Worm (Caenorhabditis elegans) whole organism, L4 larva: ENCODE measurements around the gene nhr-19.

ENCODE experiments used
- F10B5.3 ChIP-seq: sonication (generic microtip); optimal IDR thresholded peaks from 2 replicates; lab custom pipeline; 2016; ENCODE audit warnings: mild to moderate bottlenecking, missing genetic modification characterization, missing compliant biosample characterization
- F44E2.7 ChIP-seq: fragments of 200-800 bp; sonication (Bioruptor generic); IDR thresholded peaks from 2 replicates; pipeline ENCODE4 v2.1.2; 2022; ENCODE audit warnings: missing genetic modification characterization, missing compliant biosample characterization
- F49E8.2 ChIP-seq: sonication (generic microtip); optimal IDR thresholded peaks from 2 replicates; lab custom pipeline; 2016; ENCODE audit warnings: missing compliant biosample characterization, mild to moderate bottlenecking, missing genetic modification characterization, borderline replicate concordance
- R02D3.7 ChIP-seq: fragments of 150-350 bp; sonication (generic microtip); optimal IDR thresholded peaks from 3 replicates; lab custom pipeline; 2014; ENCODE audit warnings: missing biosample characterization, missing genetic modification characterization
- Y48G9A.11 ChIP-seq: fragments of 200-800 bp; sonication (Bioruptor generic); IDR thresholded peaks from 2 replicates; pipeline ENCODE4 v1.3.6; 2022; ENCODE audit warnings: missing genetic modification reagents, missing genetic modification characterization, missing compliant biosample characterization
- Y75B8A.6 ChIP-seq: fragments of 200-800 bp; sonication (Bioruptor generic); IDR thresholded peaks from 2 replicates; pipeline ENCODE4 v1.3.6; 2022; ENCODE audit warnings: missing genetic modification reagents, missing genetic modification characterization, missing compliant biosample characterization
- aha-1 ChIP-seq: fragments of 150-350 bp; peaks from one replicate; lab custom pipeline; 2014; ENCODE audit warnings: missing biosample characterization, missing genetic modification characterization
- ama-1 ChIP-seq: fragments of 150-350 bp; optimal IDR thresholded peaks from 2 replicates; lab custom pipeline; 2014; ENCODE audit warnings: inconsistent platforms, mixed read lengths
- arid-1 ChIP-seq: fragments of 200-800 bp; sonication (Bioruptor generic); conservative IDR thresholded peaks from 2 replicates; pipeline ENCODE4 v1.3.6; 2022; ENCODE audit warnings: missing genetic modification reagents, missing genetic modification characterization, missing compliant biosample characterization
- attf-4 ChIP-seq: sonication (generic microtip); optimal IDR thresholded peaks from 3 replicates; lab custom pipeline; 2017; ENCODE audit warnings: missing biosample characterization, missing genetic modification characterization
- ceh-44 ChIP-seq: fragments of 200-800 bp; sonication (Bioruptor generic); IDR thresholded peaks from 2 replicates; pipeline ENCODE4 v1.3.6; 2022; ENCODE audit warnings: missing genetic modification reagents, missing genetic modification characterization, missing compliant biosample characterization
- dmd-6 ChIP-seq: fragments of 200-800 bp; sonication (Bioruptor generic); IDR thresholded peaks from 2 replicates; pipeline ENCODE4 v1.3.6; 2022; ENCODE audit warnings: missing genetic modification reagents, missing genetic modification characterization, missing compliant biosample characterization
- dmd-9 ChIP-seq: fragments of 200-800 bp; sonication (Bioruptor generic); IDR thresholded peaks from 2 replicates; pipeline ENCODE4 v1.3.6; 2022; ENCODE audit warnings: missing genetic modification reagents, missing genetic modification characterization, missing compliant biosample characterization
- dpl-1 ChIP-seq: fragments of 150-350 bp; optimal IDR thresholded peaks from 2 replicates; lab custom pipeline; 2014; ENCODE audit warnings: missing biosample characterization, missing genetic modification reagents, missing genetic modification characterization
- duxl-1 ChIP-seq: sonication (generic microtip); optimal IDR thresholded peaks from 2 replicates; lab custom pipeline; 2016; ENCODE audit warnings: mild to moderate bottlenecking, missing genetic modification characterization, moderate library complexity, missing compliant biosample characterization; ENCODE audit not compliant: poor library complexity
- egl-43 ChIP-seq: fragments of 200-800 bp; sonication (Bioruptor generic); IDR thresholded peaks from 2 replicates; pipeline ENCODE4 v1.3.6; 2022; ENCODE audit warnings: missing genetic modification reagents, missing genetic modification characterization, missing compliant biosample characterization
- fkh-10 ChIP-seq: fragments of 150-350 bp; optimal IDR thresholded peaks from 2 replicates; lab custom pipeline; 2014; ENCODE audit warnings: missing biosample characterization, missing genetic modification reagents, missing genetic modification characterization
- fos-1 ChIP-seq: fragments of 150-350 bp; optimal IDR thresholded peaks from 2 replicates; lab custom pipeline; 2014; ENCODE audit warnings: missing biosample characterization, missing genetic modification characterization
- gei-8 ChIP-seq: fragments of 200-800 bp; sonication (Bioruptor generic); optimal IDR thresholded peaks from 2 replicates; lab custom pipeline; 2018; ENCODE audit warnings: mild to moderate bottlenecking, missing genetic modification characterization, missing compliant biosample characterization
- hif-1 ChIP-seq, 2 experiments: sonication (generic microtip); optimal IDR thresholded peaks; 2 replicates each; lab custom pipeline; 2016 to 2017; ENCODE audit warnings: missing compliant biosample characterization in 2 of 2, missing genetic modification characterization in 2 of 2, missing genetic modification reagents in 2 of 2, missing genotype in 2 of 2, mild to moderate bottlenecking in 1 of 2
- jun-1 ChIP-seq: fragments of 150-350 bp; optimal IDR thresholded peaks from 2 replicates; lab custom pipeline; 2014; ENCODE audit warnings: missing biosample characterization, missing genetic modification reagents, missing genetic modification characterization
- lim-7 ChIP-seq: fragments of 200-800 bp; sonication (Bioruptor generic); IDR thresholded peaks from 2 replicates; pipeline ENCODE4 v1.3.6; 2022; ENCODE audit warnings: missing genetic modification characterization, missing compliant biosample characterization
- lin-1 ChIP-seq: fragments of 200-800 bp; sonication (Bioruptor generic); IDR thresholded peaks from 2 replicates; pipeline ENCODE4 v1.3.6; 2022; ENCODE audit warnings: missing genetic modification reagents, missing genetic modification characterization, missing compliant biosample characterization
- lin-15B ChIP-seq: fragments of 150-350 bp; sonication (generic microtip); optimal IDR thresholded peaks from 3 replicates; lab custom pipeline; 2014; ENCODE audit warnings: missing biosample characterization, missing genetic modification characterization
- lin-38 ChIP-seq: fragments of 200-800 bp; sonication (Bioruptor generic); IDR thresholded peaks from 2 replicates; pipeline ENCODE4 v1.3.6; 2022; ENCODE audit warnings: missing genetic modification reagents, missing genetic modification characterization, missing compliant biosample characterization
- madf-9 ChIP-seq: fragments of 200-800 bp; sonication (Bioruptor generic); conservative IDR thresholded peaks from 2 replicates; pipeline ENCODE4 v1.3.6; 2022; ENCODE audit warnings: missing genetic modification reagents, missing genetic modification characterization, missing compliant biosample characterization
- mdt-29 ChIP-seq: fragments of 200-800 bp; sonication (Bioruptor generic); IDR thresholded peaks from 2 replicates; pipeline ENCODE4 v1.3.6; 2022; ENCODE audit warnings: missing genetic modification reagents, missing genetic modification characterization, missing compliant biosample characterization
- mep-1 ChIP-seq: fragments of 150-350 bp; sonication (generic microtip); optimal IDR thresholded peaks from 3 replicates; lab custom pipeline; 2014; ENCODE audit warnings: missing biosample characterization, missing genetic modification characterization
- mes-2 ChIP-seq: sonication (generic microtip); optimal IDR thresholded peaks from 2 replicates; lab custom pipeline; 2016; ENCODE audit warnings: missing genotype, mild to moderate bottlenecking, missing genetic modification characterization, missing compliant biosample characterization; ENCODE audit not compliant: poor library complexity, severe bottlenecking
- nhr-10 ChIP-seq: fragments of 150-350 bp; optimal IDR thresholded peaks from 2 replicates; lab custom pipeline; 2014; ENCODE audit warnings: missing biosample characterization, missing genetic modification characterization
- nhr-11 ChIP-seq: fragments of 150-350 bp; optimal IDR thresholded peaks from 2 replicates; lab custom pipeline; 2014; ENCODE audit warnings: missing biosample characterization, missing genetic modification characterization
- nhr-25 ChIP-seq: sonication (generic microtip); optimal IDR thresholded peaks from 2 replicates; lab custom pipeline; 2017; ENCODE audit warnings: missing genetic modification characterization, mild to moderate bottlenecking, missing compliant biosample characterization, antibody characterized with exemption, moderate library complexity, borderline replicate concordance; ENCODE audit not compliant: insufficient read depth
- nhr-28 ChIP-seq: fragments of 150-350 bp; optimal IDR thresholded peaks from 2 replicates; lab custom pipeline; 2014; ENCODE audit warnings: missing biosample characterization, missing genetic modification characterization
- nhr-42 ChIP-seq: fragments of 200-800 bp; sonication (Bioruptor generic); IDR thresholded peaks from 2 replicates; pipeline ENCODE4 v1.3.6; 2022; ENCODE audit warnings: missing genetic modification characterization, missing compliant biosample characterization
- nhr-6 ChIP-seq: fragments of 150-350 bp; optimal IDR thresholded peaks from 2 replicates; lab custom pipeline; 2014; ENCODE audit warnings: missing biosample characterization, missing genetic modification characterization
- pha-4 ChIP-seq, 2 experiments: fragments of 150-350 bp in 1 of 2; fragments of 200-800 bp in 1 of 2; sonication (Bioruptor generic) in 1 of 2; IDR thresholded peaks in 1 of 2; optimal IDR thresholded peaks in 1 of 2; 2 replicates each; pipeline versions ENCODE4 v1.3.6 to Lab custom; 2014 to 2022; ENCODE audit warnings: missing genetic modification characterization in 2 of 2, missing genetic modification reagents in 2 of 2, missing biosample characterization in 1 of 2, missing compliant biosample characterization in 1 of 2
- pqm-1 ChIP-seq: sonication (generic microtip); optimal IDR thresholded peaks from 2 replicates; lab custom pipeline; 2017; ENCODE audit warnings: missing biosample characterization, missing genetic modification characterization
- rbr-2 ChIP-seq: sonication (generic microtip); optimal IDR thresholded peaks from 2 replicates; lab custom pipeline; 2016; ENCODE audit warnings: missing genotype, missing genetic modification characterization, missing compliant biosample characterization
- sdz-12 ChIP-seq: fragments of 200-800 bp; sonication (Bioruptor generic); optimal IDR thresholded peaks from 2 replicates; lab custom pipeline; 2018; ENCODE audit warnings: mild to moderate bottlenecking, missing genetic modification characterization, missing compliant biosample characterization
- set-16 ChIP-seq: fragments of 200-800 bp; sonication (Bioruptor generic); IDR thresholded peaks from 2 replicates; pipeline ENCODE4 v1.3.6; 2022; ENCODE audit warnings: missing genetic modification reagents, missing genetic modification characterization, missing compliant biosample characterization
- unc-62 ChIP-seq, 3 experiments: fragments of 150-350 bp in 1 of 3; sonication (generic microtip); optimal IDR thresholded peaks in 2 of 3; peaks in 1 of 3; 1 replicate in 1 of 3; 2 replicates in 2 of 3; lab custom pipeline; 2014 to 2017; ENCODE audit warnings: missing biosample characterization in 3 of 3, missing genetic modification characterization in 3 of 3, missing genetic modification reagents in 3 of 3, missing genotype in 1 of 3
- zfp-2 ChIP-seq: sonication (generic microtip); optimal IDR thresholded peaks from 2 replicates; lab custom pipeline; 2016; ENCODE audit warnings: mild to moderate bottlenecking, missing genetic modification characterization, missing compliant biosample characterization
- zfp-3 ChIP-seq: fragments of 200-800 bp; sonication (Bioruptor generic); conservative IDR thresholded peaks from 2 replicates; pipeline ENCODE4 v1.3.6; 2022; ENCODE audit warnings: missing genetic modification reagents, missing genetic modification characterization, missing compliant biosample characterization

nhr-19 gene

ce11 chrII:9618759-9619158 is 13.4 kb upstream of the nhr-19 start:
- TF ChIP-seq lim-7 (peak; percentile 31; the same call in 1 of the 2 replicates), Y75B8A.6 (GFP tag; lab: Robert Waterston, UW) (0 out of 2 replicates have a peak, but pooled peaks have one; percentile 32), nhr-28 (tag; lab: Kevin White, UChicago) (no peak)

ce11 chrII:9617902-9618245 is 12.5 kb upstream of the nhr-19 start:
- TF ChIP-seq aha-1 (tag; lab: Kevin White, UChicago) (peak; percentile 76), ceh-44 (GFP tag; lab: Robert Waterston, UW) (0 out of 2 replicates have a peak, but pooled peaks have one; percentile 7), rbr-2 (tag; lab: Kevin White, UChicago) (no peak), lin-38 (GFP tag; lab: Robert Waterston, UW) (no peak), attf-4 (tag; lab: Kevin White, UChicago) (no peak), nhr-6 (tag; lab: Kevin White, UChicago) (no peak), F49E8.2 (no peak), lin-1 (no peak), nhr-10 (tag; lab: Kevin White, UChicago) (no peak), lin-15B (tag; lab: Kevin White, UChicago) (peak; percentile 12), mes-2 (no peak), fos-1 (tag; lab: Kevin White, UChicago) (peak; percentile 27), dmd-9 (GFP tag; lab: Robert Waterston, UW) (no peak), hif-1 (tag; optimal IDR thresholded peaks at IDR 0.05; lab: Kevin White, UChicago) (no peak), pqm-1 (no peak), jun-1 (no peak), mdt-29 (GFP tag; lab: Robert Waterston, UW) (no peak), dmd-6 (GFP tag; lab: Robert Waterston, UW) (peak; percentile 19; the same call in 1 of the 2 replicates), duxl-1 (tag; lab: Kevin White, UChicago) (peak; percentile 10), zfp-2 (no peak)

- peak; percentile 42 for TF ChIP-seq pha-4 (GFP tag; IDR thresholded peaks at IDR 0.05; lab: Robert Waterston, UW)
- TF ChIP-seq pha-4 (tag; optimal IDR thresholded peaks at IDR 0.05; lab: Kevin White, UChicago) = no peak
- TF ChIP-seq zfp-3 = peak; percentile 80
- no peak for TF ChIP-seq nhr-11 (tag; lab: Kevin White, UChicago)
- TF ChIP-seq hif-1 (tag; optimal IDR thresholded peaks at IDR 0.05; lab: Kevin White, UChicago) = peak in 1 of 2 experiments; percentile 18
- TF ChIP-seq rbr-2 (tag; lab: Kevin White, UChicago) = no peak
- peak; percentile 31 for TF ChIP-seq mep-1 (tag; lab: Kevin White, UChicago)
- no peak for TF ChIP-seq dpl-1
- TF ChIP-seq nhr-25 = peak; percentile 20
- TF ChIP-seq aha-1 (tag; lab: Kevin White, UChicago) = peak; percentile 75
- peak; percentile 18 for TF ChIP-seq sdz-12 (GFP tag; lab: Kevin White, UChicago)
- TF ChIP-seq ama-1 (lab: Kevin White, UChicago) = peak; percentile 47
- 0 out of 2 replicates have a peak, but pooled peaks have one; percentile 33 for TF ChIP-seq lin-38 (GFP tag; lab: Robert Waterston, UW)
- 0 out of 2 replicates have a peak, but pooled peaks have one; percentile 4 for TF ChIP-seq madf-9 (GFP tag; lab: Robert Waterston, UW)
- no peak for TF ChIP-seq gei-8 (GFP tag; lab: Kevin White, UChicago)
- 0 out of 2 replicates have a peak, but pooled peaks have one; percentile 27 for TF ChIP-seq Y48G9A.11 (GFP tag; lab: Robert Waterston, UW)
- TF ChIP-seq nhr-28 (tag; lab: Kevin White, UChicago) = no peak
- TF ChIP-seq F10B5.3 (tag; lab: Kevin White, UChicago) = peak; percentile 25
- 0 out of 2 replicates have a peak, but pooled peaks have one; percentile 9 for TF ChIP-seq egl-43 (GFP tag; lab: Robert Waterston, UW)
- peak; percentile 47; the same call in 1 of the 2 replicates for TF ChIP-seq arid-1 (GFP tag; lab: Robert Waterston, UW)
- peak; percentile 64 for TF ChIP-seq mes-2
- no peak for TF ChIP-seq fkh-10 (GFP tag; lab: Kevin White, UChicago)
- peak in 1 of 2 experiments; percentile 81 for TF ChIP-seq unc-62 (GFP tag; optimal IDR thresholded peaks at IDR 0.05 in 1 of 2; lab: Kevin White, UChicago)
- TF ChIP-seq unc-62 (tag; optimal IDR thresholded peaks at IDR 0.05; lab: Kevin White, UChicago) = no peak
- TF ChIP-seq dmd-9 (GFP tag; lab: Robert Waterston, UW) = no peak
- TF ChIP-seq F44E2.7 = no peak
- TF ChIP-seq R02D3.7 (tag; lab: Kevin White, UChicago) = no peak
- TF ChIP-seq duxl-1 (tag; lab: Kevin White, UChicago) = peak; percentile 38
- no peak for TF ChIP-seq set-16 (GFP tag; lab: Robert Waterston, UW)
- 0 out of 2 replicates have a peak, but pooled peaks have one; percentile 42 for TF ChIP-seq lim-7
- TF ChIP-seq nhr-42 = no peak
- no peak for TF ChIP-seq Y75B8A.6 (GFP tag; lab: Robert Waterston, UW)
These were observed 11.9 kb upstream of the nhr-19 start, which contains the start of gene hal-3 for ce11 chrII:9617039-9617901. TSS of gene hal-3 (minus strand) at chrII:9617125.
